Fruit fly (Drosophila melanogaster) whole organism, embryonic: ENCODE results near the gene mRpL20.

Experiments used
- Blimp-1 ChIP-seq: fragments of 200-800 bp; sonication (Bioruptor generic); optimal IDR thresholded peaks from 3 replicates; lab custom pipeline; 2018; ENCODE audit warnings: missing biosample characterization, missing genetic modification characterization, mild to moderate bottlenecking, moderate library complexity, missing genetic modification reagents
- CG10267 ChIP-seq: fragments of 200-800 bp; sonication (Bioruptor generic); optimal IDR thresholded peaks from 2 replicates; lab custom pipeline; 2018; ENCODE audit warnings: missing biosample characterization, mild to moderate bottlenecking, missing genetic modification characterization, moderate library complexity
- CG11247 ChIP-seq: fragments of 200-800 bp; sonication (Bioruptor generic); IDR thresholded peaks from 2 replicates; pipeline ENCODE4 v1.3.6; 2022; ENCODE audit warnings: missing biosample characterization, missing genetic modification characterization
- CG11560 ChIP-seq: fragments of 200-800 bp; sonication (Bioruptor generic); IDR thresholded peaks from 3 replicates; pipeline ENCODE4 v1.3.6; 2022; ENCODE audit warnings: missing biosample characterization, missing genetic modification characterization
- CG11696 ChIP-seq: fragments of 200-800 bp; sonication (Bioruptor generic); IDR thresholded peaks from 2 replicates; pipeline ENCODE4 v1.3.6; 2022; ENCODE audit warnings: missing biosample characterization, missing genetic modification characterization
- CG1602 ChIP-seq: fragments of 200-800 bp; sonication (Bioruptor generic); optimal IDR thresholded peaks from 3 replicates; lab custom pipeline; 2016; ENCODE audit warnings: missing biosample characterization, missing genetic modification characterization
- CG17186 ChIP-seq: fragments of 200-800 bp; sonication (Bioruptor generic); optimal IDR thresholded peaks from 3 replicates; lab custom pipeline; 2017; ENCODE audit warnings: missing biosample characterization, missing genetic modification reagents, missing genetic modification characterization
- CG2129 ChIP-seq: fragments of 200-800 bp; sonication (Bioruptor generic); IDR thresholded peaks from 2 replicates; pipeline ENCODE4 v1.3.6; 2022; ENCODE audit warnings: missing biosample characterization, missing genetic modification characterization; ENCODE audit not compliant: partially characterized antibody
- CG30431 ChIP-seq: fragments of 200-800 bp; sonication (Bioruptor generic); optimal IDR thresholded peaks from 2 replicates; lab custom pipeline; 2017; ENCODE audit warnings: missing biosample characterization, missing genetic modification characterization
- CG31224 ChIP-seq: fragments of 200-800 bp; sonication (Bioruptor generic); IDR thresholded peaks from 2 replicates; pipeline ENCODE4 v1.3.6; 2022; ENCODE audit warnings: missing biosample characterization, missing genetic modification characterization
- CG4282 ChIP-seq: fragments of 200-800 bp; sonication (Bioruptor generic); optimal IDR thresholded peaks from 2 replicates; lab custom pipeline; 2016; ENCODE audit warnings: missing biosample characterization, missing genetic modification characterization
- CG4730 ChIP-seq: fragments of 200-800 bp; sonication (Bioruptor generic); IDR thresholded peaks from 2 replicates; pipeline ENCODE4 v1.3.6; 2022; ENCODE audit warnings: missing biosample characterization, missing genetic modification characterization
- CG7357 ChIP-seq: fragments of 200-800 bp; sonication (Bioruptor generic); IDR thresholded peaks from 3 replicates; pipeline ENCODE4 v1.3.6; 2022; ENCODE audit warnings: missing biosample characterization, missing genetic modification characterization
- CG7745 ChIP-seq: fragments of 200-800 bp; sonication (Bioruptor generic); optimal IDR thresholded peaks from 2 replicates; lab custom pipeline; 2018; ENCODE audit warnings: missing biosample characterization, mild to moderate bottlenecking, missing genetic modification characterization, moderate library complexity
- CG9215 ChIP-seq: fragments of 200-800 bp; sonication (Bioruptor generic); IDR thresholded peaks from 2 replicates; pipeline ENCODE4 v1.3.6; 2022; ENCODE audit warnings: missing biosample characterization, missing genetic modification characterization
- CG9437 ChIP-seq: fragments of 200-800 bp; sonication (Bioruptor generic); optimal IDR thresholded peaks from 2 replicates; lab custom pipeline; 2018; ENCODE audit warnings: missing biosample characterization, mild to moderate bottlenecking, missing genetic modification characterization
- CG9817 ChIP-seq: fragments of 200-800 bp; sonication (Bioruptor generic); optimal IDR thresholded peaks from 2 replicates; lab custom pipeline; 2018; ENCODE audit warnings: missing biosample characterization, mild to moderate bottlenecking, missing genetic modification characterization, moderate library complexity
- CHES-1-like ChIP-seq: fragments of 200-800 bp; sonication (Bioruptor generic); optimal IDR thresholded peaks from 2 replicates; lab custom pipeline; 2016; ENCODE audit warnings: missing biosample characterization, missing genetic modification characterization
- D ChIP-seq, 2 experiments: fragments of 200-800 bp in 1 of 2; fragments of >200 bp in 1 of 2; sonication (Bioruptor generic) in 1 of 2; optimal IDR thresholded peaks; 2 replicates in 1 of 2; 3 replicates in 1 of 2; lab custom pipeline; 2017; ENCODE audit warnings: mild to moderate bottlenecking in 1 of 2, missing biosample characterization in 1 of 2, missing genetic modification characterization in 1 of 2, missing genetic modification reagents in 1 of 2
- Dek ChIP-seq: fragments of 200-800 bp; sonication (Bioruptor generic); optimal IDR thresholded peaks from 3 replicates; lab custom pipeline; 2019; ENCODE audit warnings: missing biosample characterization, mild to moderate bottlenecking, missing genetic modification characterization, moderate library complexity
- Dip2 ChIP-seq: fragments of 200-800 bp; sonication (Bioruptor generic); IDR thresholded peaks from 2 replicates; pipeline ENCODE4 v1.3.6; 2022; ENCODE audit warnings: missing biosample characterization, missing genetic modification characterization
- Dll ChIP-seq: fragments of 200-800 bp; sonication (Bioruptor generic); IDR thresholded peaks from 4 replicates; pipeline ENCODE4 v1.3.6; 2022; ENCODE audit warnings: missing biosample characterization, missing genetic modification characterization; ENCODE audit not compliant: partially characterized antibody
- Doc3 ChIP-seq: fragments of 200-800 bp; sonication (Bioruptor generic); IDR thresholded peaks from 3 replicates; pipeline ENCODE4 v1.3.6; 2022; ENCODE audit warnings: missing biosample characterization, missing genetic modification characterization; ENCODE audit not compliant: partially characterized antibody
- Fer1 ChIP-seq: fragments of 200-800 bp; sonication (Bioruptor generic); optimal IDR thresholded peaks from 2 replicates; lab custom pipeline; 2017; ENCODE audit warnings: missing biosample characterization, mild to moderate bottlenecking, missing genetic modification characterization
- Gug ChIP-seq: fragments of 200-800 bp; sonication (Bioruptor generic); IDR thresholded peaks from 4 replicates; pipeline ENCODE4 v1.3.6; 2022; ENCODE audit warnings: missing biosample characterization, missing genetic modification characterization
- Hmr ChIP-seq: fragments of 200-800 bp; sonication (Bioruptor generic); optimal IDR thresholded peaks from 3 replicates; lab custom pipeline; 2017; ENCODE audit warnings: mild to moderate bottlenecking, missing biosample characterization, missing genetic modification reagents, missing genetic modification characterization
- MBD-R2 ChIP-seq: fragments of 200-800 bp; sonication (Bioruptor generic); IDR thresholded peaks from 2 replicates; pipeline ENCODE4 v1.3.6; 2022; ENCODE audit warnings: missing biosample characterization, missing genetic modification characterization
- Mrtf ChIP-seq: fragments of 200-800 bp; sonication (Bioruptor generic); IDR thresholded peaks from 3 replicates; pipeline ENCODE4 v1.3.6; 2022; ENCODE audit warnings: missing biosample characterization, missing genetic modification characterization
- NC2β ChIP-seq: fragments of 200-800 bp; sonication (Bioruptor generic); optimal IDR thresholded peaks from 2 replicates; lab custom pipeline; 2016; ENCODE audit warnings: missing biosample characterization, missing genetic modification characterization
- NFAT ChIP-seq: fragments of 200-800 bp; sonication (Bioruptor generic); IDR thresholded peaks from 2 replicates; pipeline ENCODE4 v1.3.6; 2022; ENCODE audit warnings: missing biosample characterization, missing genetic modification characterization
- Oaz ChIP-seq: fragments of 200-800 bp; sonication (Bioruptor generic); IDR thresholded peaks from 2 replicates; pipeline ENCODE4 v1.3.6; 2022; ENCODE audit warnings: missing biosample characterization, missing genetic modification characterization
- Rfx ChIP-seq: fragments of 200-800 bp; sonication (Bioruptor generic); IDR thresholded peaks from 2 replicates; pipeline ENCODE4 v1.3.6; 2022; ENCODE audit warnings: missing biosample characterization, missing genetic modification characterization
- Tbp ChIP-seq: fragments of >200 bp; optimal IDR thresholded peaks from 2 replicates; lab custom pipeline; 2018; ENCODE audit warnings: missing biosample characterization, missing genetic modification characterization
- bbx ChIP-seq: fragments of 200-800 bp; sonication (Bioruptor generic); IDR thresholded peaks from 2 replicates; pipeline ENCODE4 v1.3.6; 2022; ENCODE audit warnings: missing biosample characterization, missing genetic modification characterization; ENCODE audit not compliant: partially characterized antibody
- cato ChIP-seq: fragments of 200-800 bp; sonication (Bioruptor generic); optimal IDR thresholded peaks from 2 replicates; lab custom pipeline; 2016; ENCODE audit warnings: missing biosample characterization, missing genetic modification characterization, borderline replicate concordance
- dimm ChIP-seq: fragments of 200-800 bp; sonication (Bioruptor generic); IDR thresholded peaks from 2 replicates; pipeline ENCODE4 v1.3.6; 2022; ENCODE audit warnings: missing biosample characterization, missing genetic modification characterization
- dmrt99B ChIP-seq: fragments of 200-800 bp; sonication (Bioruptor generic); optimal IDR thresholded peaks from 2 replicates; lab custom pipeline; 2018; ENCODE audit warnings: missing biosample characterization, mild to moderate bottlenecking, missing genetic modification characterization, moderate library complexity
- ems ChIP-seq: fragments of 200-800 bp; sonication (Bioruptor generic); optimal IDR thresholded peaks from 3 replicates; lab custom pipeline; 2016; ENCODE audit warnings: missing biosample characterization, missing genetic modification characterization
- esg ChIP-seq: fragments of 200-800 bp; sonication (Bioruptor generic); conservative IDR thresholded peaks from 2 replicates; pipeline ENCODE4 v1.3.6; 2022; ENCODE audit warnings: missing biosample characterization, missing genetic modification characterization
- jing ChIP-seq: fragments of 200-800 bp; sonication (Bioruptor generic); optimal IDR thresholded peaks from 2 replicates; lab custom pipeline; 2018; ENCODE audit warnings: missing biosample characterization, mild to moderate bottlenecking, missing genetic modification characterization
- jumu ChIP-seq: fragments of 200-800 bp; sonication (Bioruptor generic); optimal IDR thresholded peaks from 3 replicates; lab custom pipeline; 2016; ENCODE audit warnings: missing biosample characterization, missing genetic modification characterization
- luna ChIP-seq: fragments of 200-800 bp; sonication (Bioruptor generic); optimal IDR thresholded peaks from 2 replicates; lab custom pipeline; 2016; ENCODE audit warnings: missing biosample characterization, missing genetic modification characterization
- mam ChIP-seq: fragments of 200-800 bp; sonication (Bioruptor generic); optimal IDR thresholded peaks from 3 replicates; lab custom pipeline; 2016; ENCODE audit warnings: missing biosample characterization, missing genetic modification characterization
- mirr ChIP-seq: fragments of 200-800 bp; sonication (Bioruptor generic); optimal IDR thresholded peaks from 3 replicates; lab custom pipeline; 2018; ENCODE audit warnings: missing biosample characterization, mild to moderate bottlenecking, missing genetic modification characterization
- ranshi ChIP-seq: fragments of 200-800 bp; sonication (Bioruptor generic); IDR thresholded peaks from 2 replicates; pipeline ENCODE4 v1.3.6; 2022; ENCODE audit warnings: missing biosample characterization, missing genetic modification characterization
- sc ChIP-seq, 3 experiments: fragments of >200 bp in 2 of 3; fragments of 200-800 bp in 1 of 3; sonication (Bioruptor generic) in 1 of 3; optimal IDR thresholded peaks; 2 replicates in 2 of 3; 3 replicates in 1 of 3; lab custom pipeline; 2017; ENCODE audit warnings: mild to moderate bottlenecking in 1 of 3, missing biosample characterization in 1 of 3, missing genetic modification characterization in 1 of 3, missing genetic modification reagents in 1 of 3
- vnd ChIP-seq: fragments of 200-800 bp; sonication (Bioruptor generic); IDR thresholded peaks from 3 replicates; pipeline ENCODE4 v1.3.6; 2022; ENCODE audit warnings: missing biosample characterization, missing genetic modification characterization; ENCODE audit not compliant: partially characterized antibody
- zfh2 ChIP-seq: fragments of 200-800 bp; sonication (Bioruptor generic); optimal IDR thresholded peaks from 2 replicates; lab custom pipeline; 2016; ENCODE audit warnings: missing biosample characterization, missing genetic modification characterization

mRpL20 gene

dm6 chr3L:13041292-13042067 lies 23.8 kb upstream of the mRpL20 start, which contains the start of gene RpS4 (continued):
- peak; percentile 81 for TF ChIP-seq Dek
- peak; percentile 67 for TF ChIP-seq CG4730 (GFP tag; lab: Robert Waterston, UW)
- TF ChIP-seq CG10267, result peak; percentile 80
- TF ChIP-seq CG30431, result peak; percentile 82
- peak; percentile 73 for TF ChIP-seq Mrtf (GFP tag; lab: Robert Waterston, UW)
- TF ChIP-seq D (optimal IDR thresholded peaks at IDR 0.05; lab: Kevin White, UChicago), result no peak
- peak; percentile 78 for TF ChIP-seq D (GFP tag; optimal IDR thresholded peaks at IDR 0.05; lab: Kevin White, UChicago)
- TF ChIP-seq CG11247 (GFP tag; lab: Robert Waterston, UW), result peak; percentile 87
- peak; percentile 78 for TF ChIP-seq CG9215 (GFP tag; lab: Robert Waterston, UW)
- peak; percentile 46 for TF ChIP-seq jing (GFP tag; lab: Kevin White, UChicago)
- peak; percentile 50 for TF ChIP-seq Blimp-1 (GFP tag; lab: Kevin White, UChicago)
- peak; percentile 99 for TF ChIP-seq mirr (GFP tag; lab: Kevin White, UChicago)
- TF ChIP-seq CG9437 (GFP tag; lab: Kevin White, UChicago), result peak; percentile 75
- peak; percentile 89 for TF ChIP-seq Gug (GFP tag; lab: Robert Waterston, UW)
- peak; percentile 68 for TF ChIP-seq CG4282 (GFP tag; lab: Kevin White, UChicago)
- TF ChIP-seq dimm (GFP tag; lab: Robert Waterston, UW), result no peak
- TF ChIP-seq NC2β (GFP tag; lab: Kevin White, UChicago), result peak; percentile 97
- TF ChIP-seq CG11560 (tag; lab: Robert Waterston, UW), result peak; percentile 62; the same call in 1 of the 3 replicates
- peak; percentile 80 for TF ChIP-seq zfh2 (GFP tag; lab: Kevin White, UChicago)
- peak; percentile 51 for TF ChIP-seq MBD-R2 (GFP tag; lab: Robert Waterston, UW)
- TF ChIP-seq ems (GFP tag; lab: Kevin White, UChicago), result peak; percentile 79
- peak; percentile 93 for TF ChIP-seq Rfx (GFP tag; lab: Robert Waterston, UW)
- TF ChIP-seq CG31224 (GFP tag; lab: Robert Waterston, UW), result peak; percentile 64; the same call in 1 of the 2 replicates
- TF ChIP-seq Tbp (GFP tag; lab: Kevin White, UChicago), result peak; percentile 70
- peak; percentile 96 for TF ChIP-seq Fer1
- peak; percentile 53 for TF ChIP-seq cato
- TF ChIP-seq Oaz, result peak; percentile 66
- peak; percentile 83 for TF ChIP-seq CG7745 (tag; lab: Kevin White, UChicago)
- TF ChIP-seq mam, result peak; percentile 84
- peak; percentile 40 for TF ChIP-seq esg (GFP tag; lab: Robert Waterston, UW)
- peak; percentile 59 for TF ChIP-seq CG1602
- TF ChIP-seq Hmr (GFP tag; lab: Kevin White, UChicago), result peak; percentile 96
- peak; percentile 65 for TF ChIP-seq CG11696 (GFP tag; lab: Robert Waterston, UW)
- TF ChIP-seq CG2129 (GFP tag; lab: Robert Waterston, UW), result no peak
- peak; percentile 94 for TF ChIP-seq CG17186 (GFP tag; lab: Kevin White, UChicago)
- TF ChIP-seq luna (GFP tag; lab: Kevin White, UChicago), result peak; percentile 69
- TF ChIP-seq Dll (GFP tag; lab: Robert Waterston, UW), result 0 out of 4 replicates have a peak, but pooled peaks have one; percentile 8
- TF ChIP-seq sc (optimal IDR thresholded peaks at IDR 0.05; lab: Kevin White, UChicago), result no peak
- peak; percentile 76 for TF ChIP-seq sc (GFP tag; optimal IDR thresholded peaks at IDR 0.05; lab: Kevin White, UChicago)
- peak; percentile 81 for TF ChIP-seq CG9817 (tag; lab: Kevin White, UChicago)
- no peak for TF ChIP-seq CG7357 (GFP tag; lab: Robert Waterston, UW)
- peak; percentile 62 for TF ChIP-seq Dip2 (GFP tag; lab: Robert Waterston, UW)
- TF ChIP-seq dmrt99B (tag; lab: Kevin White, UChicago), result peak; percentile 78
- peak; percentile 92 for TF ChIP-seq NFAT (GFP tag; lab: Robert Waterston, UW)
- TF ChIP-seq CHES-1-like (GFP tag; lab: Kevin White, UChicago), result peak; percentile 86
- peak; percentile 48; the same call in 1 of the 2 replicates for TF ChIP-seq bbx (GFP tag; lab: Robert Waterston, UW)
- TF ChIP-seq jumu (GFP tag; lab: Kevin White, UChicago), result peak; percentile 57
- no peak for TF ChIP-seq vnd (GFP tag; lab: Robert Waterston, UW)
- TF ChIP-seq ranshi (GFP tag; lab: Robert Waterston, UW), result peak; percentile 80
- no peak for TF ChIP-seq Doc3 (GFP tag; lab: Robert Waterston, UW)
